Fruit fly (Drosophila melanogaster): ENCODE data around the gene CG31036.

- TF ChIP-seq CG4496 (GFP tag; IDR thresholded peaks at IDR 0.05), result no peak
- TF ChIP-seq Pif1A (GFP tag; optimal IDR thresholded peaks at IDR 0.05), result no peak
- no peak for TF ChIP-seq Snoo (tag; optimal IDR thresholded peaks at IDR 0.05)
- no peak for TF ChIP-seq CG13204 (GFP tag; optimal IDR thresholded peaks at IDR 0.05)
- no peak for TF ChIP-seq EcR (GFP tag; optimal IDR thresholded peaks at IDR 0.05)
- TF ChIP-seq D1 (tag; optimal IDR thresholded peaks at IDR 0.05), result no peak
- TF ChIP-seq CG9948 (tag; optimal IDR thresholded peaks at IDR 0.05), result no peak
- no peak for TF ChIP-seq CG8301 (tag; optimal IDR thresholded peaks at IDR 0.05)
- TF ChIP-seq rn (GFP tag; IDR thresholded peaks at IDR 0.05), result no peak
- no peak for TF ChIP-seq gl (tag; optimal IDR thresholded peaks at IDR 0.05)
- no peak for TF ChIP-seq CG10348 (GFP tag; IDR thresholded peaks at IDR 0.05)
- no peak for TF ChIP-seq Ets98B (GFP tag; IDR thresholded peaks at IDR 0.05)
- no peak for TF ChIP-seq CG12605 (GFP tag; IDR thresholded peaks at IDR 0.05)
- no peak for TF ChIP-seq fd96Ca (GFP tag; IDR thresholded peaks at IDR 0.05)
These were observed 22.4 kb downstream of the CG31036 start, which contains the start of gene alpha-Man-Ic for dm6 chr3R:29930286-29930685.
